Fruit fly (Drosophila melanogaster) whole organism, embryonic: ENCODE data around the gene HINT1.

Experiments
- B-H1 ChIP-seq: fragments of 200-800 bp; sonication (Bioruptor generic); IDR thresholded peaks from 3 replicates; pipeline ENCODE4 v1.3.6; 2022; ENCODE audit warnings: missing biosample characterization, missing genetic modification characterization
- Blimp-1 ChIP-seq: fragments of 200-800 bp; sonication (Bioruptor generic); optimal IDR thresholded peaks from 3 replicates; lab custom pipeline; 2018; ENCODE audit warnings: missing biosample characterization, missing genetic modification characterization, mild to moderate bottlenecking, moderate library complexity, missing genetic modification reagents
- CG10543 ChIP-seq: fragments of 200-800 bp; sonication (Bioruptor generic); optimal IDR thresholded peaks from 3 replicates; lab custom pipeline; 2017; ENCODE audit warnings: missing biosample characterization, mild to moderate bottlenecking, missing genetic modification characterization, moderate library complexity
- CG11085 ChIP-seq: fragments of 200-800 bp; sonication (Bioruptor generic); IDR thresholded peaks from 2 replicates; pipeline ENCODE4 v1.3.6; 2022; ENCODE audit warnings: missing biosample characterization, missing genetic modification characterization
- CG11695 ChIP-seq: fragments of 200-800 bp; sonication (Bioruptor generic); IDR thresholded peaks from 3 replicates; pipeline ENCODE4 v1.3.6; 2022; ENCODE audit warnings: missing biosample characterization, missing genetic modification characterization
- CG11723 ChIP-seq: fragments of 200-800 bp; sonication (Bioruptor generic); optimal IDR thresholded peaks from 2 replicates; lab custom pipeline; 2017; ENCODE audit warnings: missing biosample characterization, mild to moderate bottlenecking, missing genetic modification characterization
- CG13287 ChIP-seq: fragments of 200-800 bp; sonication (Bioruptor generic); IDR thresholded peaks from 2 replicates; pipeline ENCODE4 v1.3.6; 2022; ENCODE audit warnings: missing biosample characterization, missing genetic modification characterization; ENCODE audit not compliant: partially characterized antibody
- CG14050 ChIP-seq: fragments of 200-800 bp; sonication (Bioruptor generic); IDR thresholded peaks from 3 replicates; pipeline ENCODE4 v1.3.6; 2022; ENCODE audit warnings: missing biosample characterization, missing genetic modification characterization
- CG15011 ChIP-seq: fragments of 200-800 bp; sonication (Bioruptor generic); optimal IDR thresholded peaks from 3 replicates; lab custom pipeline; 2018; ENCODE audit warnings: missing biosample characterization, mild to moderate bottlenecking, missing genetic modification characterization
- CG1647 ChIP-seq: fragments of 200-800 bp; sonication (Bioruptor generic); optimal IDR thresholded peaks from 3 replicates; lab custom pipeline; 2016; ENCODE audit warnings: missing biosample characterization, missing genetic modification characterization
- CG17829 ChIP-seq: fragments of 200-800 bp; optimal IDR thresholded peaks from 2 replicates; lab custom pipeline; 2019; ENCODE audit warnings: missing biosample characterization, mild to moderate bottlenecking, missing genetic modification characterization, moderate library complexity
- CG1832 ChIP-seq: fragments of 200-800 bp; sonication (Bioruptor generic); optimal IDR thresholded peaks from 2 replicates; lab custom pipeline; 2017; ENCODE audit warnings: missing biosample characterization, mild to moderate bottlenecking, missing genetic modification characterization, inconsistent platforms
- CG18619 ChIP-seq: fragments of 200-800 bp; sonication (Bioruptor generic); optimal IDR thresholded peaks from 3 replicates; lab custom pipeline; 2017; ENCODE audit warnings: missing biosample characterization, mild to moderate bottlenecking, missing genetic modification characterization
- CG3163 ChIP-seq: fragments of 200-800 bp; sonication (Bioruptor generic); optimal IDR thresholded peaks from 3 replicates; lab custom pipeline; 2016; ENCODE audit warnings: missing biosample characterization, missing genetic modification characterization
- CG6813 ChIP-seq: fragments of 200-800 bp; sonication (Bioruptor generic); optimal IDR thresholded peaks from 2 replicates; lab custom pipeline; 2017; ENCODE audit warnings: missing biosample characterization, missing genetic modification characterization, mild to moderate bottlenecking, moderate library complexity, missing genetic modification reagents
- CG7556 ChIP-seq: fragments of 200-800 bp; sonication (Bioruptor generic); optimal IDR thresholded peaks from 2 replicates; lab custom pipeline; 2017; ENCODE audit warnings: missing biosample characterization, mild to moderate bottlenecking, missing genetic modification characterization
- CG7745 ChIP-seq: fragments of 200-800 bp; sonication (Bioruptor generic); optimal IDR thresholded peaks from 2 replicates; lab custom pipeline; 2018; ENCODE audit warnings: missing biosample characterization, mild to moderate bottlenecking, missing genetic modification characterization, moderate library complexity
- CG8765 ChIP-seq: fragments of 200-800 bp; sonication (Bioruptor generic); IDR thresholded peaks from 2 replicates; pipeline ENCODE4 v1.3.6; 2022; ENCODE audit warnings: missing biosample characterization, missing genetic modification characterization
- CkIIα-i1 ChIP-seq: fragments of 200-800 bp; sonication (Bioruptor generic); IDR thresholded peaks from 2 replicates; pipeline ENCODE4 v1.3.6; 2022; ENCODE audit warnings: missing biosample characterization, missing genetic modification characterization
- Dad ChIP-seq: fragments of 200-800 bp; sonication (Bioruptor generic); optimal IDR thresholded peaks from 3 replicates; lab custom pipeline; 2016; ENCODE audit warnings: missing biosample characterization, missing genetic modification characterization
- Doc3 ChIP-seq: fragments of 200-800 bp; sonication (Bioruptor generic); IDR thresholded peaks from 3 replicates; pipeline ENCODE4 v1.3.6; 2022; ENCODE audit warnings: missing biosample characterization, missing genetic modification characterization; ENCODE audit not compliant: partially characterized antibody
- Drgx ChIP-seq: fragments of 200-800 bp; sonication (Bioruptor generic); IDR thresholded peaks from 2 replicates; pipeline ENCODE4 v1.3.6; 2022; ENCODE audit warnings: missing biosample characterization, missing genetic modification characterization
- Gug ChIP-seq: fragments of 200-800 bp; sonication (Bioruptor generic); IDR thresholded peaks from 4 replicates; pipeline ENCODE4 v1.3.6; 2022; ENCODE audit warnings: missing biosample characterization, missing genetic modification characterization
- HLHmδ ChIP-seq: fragments of 200-800 bp; sonication (Bioruptor generic); optimal IDR thresholded peaks from 2 replicates; lab custom pipeline; 2018; ENCODE audit warnings: missing biosample characterization, mild to moderate bottlenecking, missing genetic modification characterization, moderate library complexity
- Hmx ChIP-seq: fragments of 200-800 bp; sonication (Bioruptor generic); optimal IDR thresholded peaks from 2 replicates; lab custom pipeline; 2016; ENCODE audit warnings: missing biosample characterization, missing genetic modification characterization
- Hsf ChIP-seq: fragments of 200-800 bp; sonication (Bioruptor generic); optimal IDR thresholded peaks from 3 replicates; lab custom pipeline; 2016; ENCODE audit warnings: missing biosample characterization, missing genetic modification characterization
- Max ChIP-seq: fragments of 200-800 bp; sonication (Bioruptor generic); optimal IDR thresholded peaks from 2 replicates; lab custom pipeline; 2016; ENCODE audit warnings: missing biosample characterization, mild to moderate bottlenecking, missing genetic modification characterization
- Med ChIP-seq: fragments of 200-800 bp; sonication (Bioruptor generic); peaks from one replicate; lab custom pipeline; 2016; ENCODE audit warnings: missing biosample characterization, missing genetic modification characterization, mild to moderate bottlenecking, inconsistent platforms, moderate library complexity
- Pdp1 ChIP-seq, 2 experiments: fragments of 200-800 bp; sonication (Bioruptor generic); optimal IDR thresholded peaks; 3 replicates each; lab custom pipeline; 2016; ENCODE audit warnings: missing biosample characterization in 2 of 2, missing genetic modification characterization in 2 of 2, mild to moderate bottlenecking in 1 of 2, moderate library complexity in 1 of 2
- Scr ChIP-seq: fragments of 200-800 bp; sonication (Bioruptor generic); IDR thresholded peaks from 2 replicates; pipeline ENCODE4 v1.3.6; 2022; ENCODE audit warnings: missing biosample characterization, missing genetic modification characterization; ENCODE audit not compliant: partially characterized antibody
- Sox100B ChIP-seq: fragments of 200-800 bp; sonication (Bioruptor generic); optimal IDR thresholded peaks from 3 replicates; lab custom pipeline; 2018; ENCODE audit warnings: missing biosample characterization, mild to moderate bottlenecking, missing genetic modification characterization
- Spps ChIP-seq: fragments of 200-800 bp; sonication (Bioruptor generic); optimal IDR thresholded peaks from 2 replicates; lab custom pipeline; 2018; ENCODE audit warnings: missing biosample characterization, mild to moderate bottlenecking, missing genetic modification characterization
- YL-1 ChIP-seq: fragments of 200-800 bp; sonication (Bioruptor generic); optimal IDR thresholded peaks from 3 replicates; lab custom pipeline; 2017; ENCODE audit warnings: missing biosample characterization, mild to moderate bottlenecking, missing genetic modification characterization
- aop ChIP-seq: fragments of 200-800 bp; sonication (Bioruptor generic); IDR thresholded peaks from 2 replicates; pipeline ENCODE4 v1.3.6; 2022; ENCODE audit warnings: missing biosample characterization, missing genetic modification characterization
- cato ChIP-seq: fragments of 200-800 bp; sonication (Bioruptor generic); optimal IDR thresholded peaks from 2 replicates; lab custom pipeline; 2016; ENCODE audit warnings: missing biosample characterization, missing genetic modification characterization, borderline replicate concordance
- danr ChIP-seq: fragments of 200-800 bp; sonication (Bioruptor generic); IDR thresholded peaks from 2 replicates; pipeline ENCODE4 v1.3.6; 2022; ENCODE audit warnings: missing biosample characterization, missing genetic modification characterization
- dmrt99B ChIP-seq: fragments of 200-800 bp; sonication (Bioruptor generic); optimal IDR thresholded peaks from 2 replicates; lab custom pipeline; 2018; ENCODE audit warnings: missing biosample characterization, mild to moderate bottlenecking, missing genetic modification characterization, moderate library complexity
- ems ChIP-seq: fragments of 200-800 bp; sonication (Bioruptor generic); optimal IDR thresholded peaks from 3 replicates; lab custom pipeline; 2016; ENCODE audit warnings: missing biosample characterization, missing genetic modification characterization
- esg ChIP-seq: fragments of 200-800 bp; sonication (Bioruptor generic); conservative IDR thresholded peaks from 2 replicates; pipeline ENCODE4 v1.3.6; 2022; ENCODE audit warnings: missing biosample characterization, missing genetic modification characterization
- hth ChIP-seq: fragments of >200 bp; optimal IDR thresholded peaks from 2 replicates; lab custom pipeline; 2017; ENCODE audit warnings: inconsistent platforms
- ken ChIP-seq: fragments of 200-800 bp; sonication (Bioruptor generic); IDR thresholded peaks from 3 replicates; pipeline ENCODE4 v1.3.6; 2022; ENCODE audit warnings: missing biosample characterization, missing genetic modification characterization
- lov ChIP-seq, 2 experiments: fragments of 200-800 bp in 1 of 2; fragments of >200 bp in 1 of 2; sonication (Bioruptor generic) in 1 of 2; IDR thresholded peaks in 1 of 2; optimal IDR thresholded peaks in 1 of 2; 2 replicates in 1 of 2; 3 replicates in 1 of 2; pipeline versions ENCODE4 v1.3.6 to Lab custom; 2017 to 2022; ENCODE audit warnings: missing biosample characterization in 1 of 2, missing genetic modification characterization in 1 of 2
- mirr ChIP-seq: fragments of 200-800 bp; sonication (Bioruptor generic); optimal IDR thresholded peaks from 3 replicates; lab custom pipeline; 2018; ENCODE audit warnings: missing biosample characterization, mild to moderate bottlenecking, missing genetic modification characterization
- pfk ChIP-seq: fragments of 200-800 bp; sonication (Bioruptor generic); optimal IDR thresholded peaks from 2 replicates; lab custom pipeline; 2018; ENCODE audit warnings: missing biosample characterization, mild to moderate bottlenecking, missing genetic modification characterization, moderate library complexity
- pnt ChIP-seq: fragments of 200-800 bp; sonication (Bioruptor generic); optimal IDR thresholded peaks from 3 replicates; lab custom pipeline; 2016; ENCODE audit warnings: missing biosample characterization, missing genetic modification characterization
- psq ChIP-seq: fragments of 200-800 bp; sonication (Bioruptor generic); optimal IDR thresholded peaks from 2 replicates; lab custom pipeline; 2017; ENCODE audit warnings: missing biosample characterization, missing genetic modification characterization
- pum ChIP-seq: fragments of 200-800 bp; sonication (Bioruptor generic); optimal IDR thresholded peaks from 2 replicates; lab custom pipeline; 2016; ENCODE audit warnings: missing biosample characterization, missing genetic modification characterization
- sens-2 ChIP-seq: fragments of 200-800 bp; sonication (Bioruptor generic); IDR thresholded peaks from 2 replicates; pipeline ENCODE4 v1.3.6; 2022; ENCODE audit warnings: missing biosample characterization, missing genetic modification characterization
- tx ChIP-seq: fragments of 200-800 bp; sonication (Bioruptor generic); optimal IDR thresholded peaks from 2 replicates; lab custom pipeline; 2016; ENCODE audit warnings: missing biosample characterization, missing genetic modification characterization
- unc-4 ChIP-seq: fragments of 200-800 bp; sonication (Bioruptor generic); IDR thresholded peaks from 2 replicates; pipeline ENCODE4 v1.3.6; 2022; ENCODE audit warnings: missing biosample characterization, missing genetic modification characterization; ENCODE audit not compliant: partially characterized antibody

Gene HINT1

DNA sequence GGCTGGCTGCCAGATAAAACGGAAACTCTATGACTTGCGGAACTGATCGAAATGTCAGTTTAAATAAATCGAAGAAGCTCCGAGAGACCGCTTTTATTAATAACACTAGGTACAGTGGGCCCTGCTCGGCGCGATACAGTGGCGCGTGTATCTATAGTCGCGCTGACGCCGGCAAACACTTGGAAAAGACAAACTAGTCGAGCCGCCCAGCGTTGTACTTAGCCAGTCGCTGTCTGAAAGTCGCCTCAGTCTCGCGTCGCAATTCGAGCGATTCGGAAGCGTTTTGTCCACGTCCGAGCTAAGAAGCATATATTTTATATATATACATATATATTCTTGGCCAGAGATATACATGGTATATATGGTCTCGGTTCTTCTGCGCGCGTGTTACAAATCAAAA lies 40.1 kb upstream of the HINT1 start (continued):
- TF ChIP-seq ems (GFP tag; lab: Kevin White, UChicago) (no peak), hth (no peak), dmrt99B (peak; percentile 28), Hmx (GFP tag; lab: Kevin White, UChicago) (no peak), YL-1 (GFP tag; lab: Kevin White, UChicago) (no peak), unc-4 (GFP tag; lab: Robert Waterston, UW) (no peak), CG1832 (GFP tag; lab: Kevin White, UChicago) (no peak), CG6813 (GFP tag; lab: Kevin White, UChicago) (peak; percentile 49), Hsf (GFP tag; lab: Kevin White, UChicago) (no peak), HLHmδ (GFP tag; lab: Kevin White, UChicago) (no peak), pfk (no peak), pnt (no peak), CkIIα-i1 (no peak), Drgx (GFP tag; lab: Robert Waterston, UW) (peak; percentile 68), CG7556 (no peak), CG11085 (peak; percentile 49; the same call in 1 of the 2 replicates), danr (GFP tag; lab: Robert Waterston, UW) (no peak), CG10543 (GFP tag; lab: Kevin White, UChicago) (peak; percentile 80), Doc3 (no peak), CG3163 (GFP tag; lab: Kevin White, UChicago) (no peak), CG13287 (GFP tag; lab: Robert Waterston, UW) (peak; percentile 13; the same call in 1 of the 2 replicates), CG11695 (GFP tag; lab: Robert Waterston, UW) (0 out of 3 replicates have a peak, but pooled peaks have one; percentile 11), CG11723 (GFP tag; lab: Kevin White, UChicago) (no peak), Gug (peak; percentile 86; the same call in 3 of the 4 replicates), Dad (GFP tag; lab: Kevin White, UChicago) (no peak), aop (no peak), CG1647 (GFP tag; lab: Kevin White, UChicago) (no peak), CG15011 (GFP tag; lab: Kevin White, UChicago) (no peak), B-H1 (GFP tag; lab: Robert Waterston, UW) (no peak), sens-2 (GFP tag; lab: Robert Waterston, UW) (no peak), tx (no peak), CG18619 (GFP tag; lab: Kevin White, UChicago) (peak; percentile 40), Sox100B (GFP tag; lab: Kevin White, UChicago) (no peak), Spps (tag; lab: Kevin White, UChicago) (no peak), Blimp-1 (GFP tag; lab: Kevin White, UChicago) (peak; percentile 9), Max (no peak), ken (GFP tag; lab: Robert Waterston, UW) (peak; percentile 35; the same call in 1 of the 3 replicates), Scr (no peak), CG7745 (tag; lab: Kevin White, UChicago) (no peak), CG17829 (peak; percentile 8), psq (GFP tag; lab: Kevin White, UChicago) (no peak), lov (optimal IDR thresholded peaks at IDR 0.05; lab: Kevin White, UChicago) (no peak), lov (GFP tag; IDR thresholded peaks at IDR 0.05; lab: Robert Waterston, UW) (no peak), esg (GFP tag; lab: Robert Waterston, UW) (0 out of 2 replicates have a peak, but pooled peaks have one; percentile 21), Pdp1 (GFP tag; optimal IDR thresholded peaks at IDR 0.05; lab: Kevin White, UChicago) (no peak), CG14050 (no peak; the same call in 2 of the 3 replicates), mirr (peak; percentile 62), pum (GFP tag; lab: Kevin White, UChicago) (no peak), Med (GFP tag; lab: Kevin White, UChicago) (peak; percentile 91), CG8765 (GFP tag; lab: Robert Waterston, UW) (0 out of 2 replicates have a peak, but pooled peaks have one; percentile 28), cato (GFP tag; lab: Kevin White, UChicago) (no peak)
